Fruit fly (Drosophila melanogaster) whole organism, embryonic: ENCODE results near the gene Txl.

Source experiments
- Adf1 ChIP-seq: fragments of 200-800 bp; sonication (Bioruptor generic); IDR thresholded peaks from 2 replicates; pipeline ENCODE4 v1.3.6; 2022; ENCODE audit warnings: missing biosample characterization, missing genetic modification characterization
- Atf-2 ChIP-seq: fragments of 200-800 bp; sonication (Bioruptor generic); optimal IDR thresholded peaks from 2 replicates; lab custom pipeline; 2016; ENCODE audit warnings: missing biosample characterization, missing genetic modification characterization
- C15 ChIP-seq: fragments of 200-800 bp; sonication (Bioruptor generic); IDR thresholded peaks from 3 replicates; pipeline ENCODE4 v1.3.6; 2022; ENCODE audit warnings: missing biosample characterization, missing genetic modification characterization
- CG10274 ChIP-seq: fragments of 200-800 bp; sonication (Bioruptor generic); optimal IDR thresholded peaks from 3 replicates; lab custom pipeline; 2017; ENCODE audit warnings: missing biosample characterization, mild to moderate bottlenecking, missing genetic modification characterization
- CG11456 ChIP-seq: fragments of 200-800 bp; sonication (Bioruptor generic); IDR thresholded peaks from 3 replicates; pipeline ENCODE4 v1.3.6; 2022; ENCODE audit warnings: missing biosample characterization, missing genetic modification characterization
- CG11723 ChIP-seq: fragments of 200-800 bp; sonication (Bioruptor generic); optimal IDR thresholded peaks from 2 replicates; lab custom pipeline; 2017; ENCODE audit warnings: missing biosample characterization, mild to moderate bottlenecking, missing genetic modification characterization
- CG1233 ChIP-seq: fragments of 200-800 bp; sonication (Bioruptor generic); optimal IDR thresholded peaks from 4 replicates; lab custom pipeline; 2018; ENCODE audit warnings: missing biosample characterization, mild to moderate bottlenecking, missing genetic modification characterization
- CG14050 ChIP-seq: fragments of 200-800 bp; sonication (Bioruptor generic); IDR thresholded peaks from 3 replicates; pipeline ENCODE4 v1.3.6; 2022; ENCODE audit warnings: missing biosample characterization, missing genetic modification characterization
- CG14860 ChIP-seq: fragments of 200-800 bp; sonication (Bioruptor generic); IDR thresholded peaks from 3 replicates; pipeline ENCODE4 v1.3.6; 2022; ENCODE audit warnings: missing biosample characterization, missing genetic modification characterization; ENCODE audit not compliant: partially characterized antibody
- CG18011 ChIP-seq: fragments of 200-800 bp; sonication (Bioruptor generic); optimal IDR thresholded peaks from 2 replicates; lab custom pipeline; 2017; ENCODE audit warnings: missing biosample characterization, missing genetic modification characterization, mild to moderate bottlenecking, moderate library complexity, missing genotype
- CG18599 ChIP-seq: fragments of 200-800 bp; sonication (Bioruptor generic); optimal IDR thresholded peaks from 3 replicates; lab custom pipeline; 2017; ENCODE audit warnings: missing biosample characterization, missing genetic modification characterization, mild to moderate bottlenecking, moderate library complexity, missing genetic modification reagents
- CG2199 ChIP-seq: fragments of 200-800 bp; sonication (Bioruptor generic); IDR thresholded peaks from 3 replicates; pipeline ENCODE4 v1.3.6; 2022; ENCODE audit warnings: missing biosample characterization, missing genetic modification characterization
- CG2712 ChIP-seq: fragments of 200-800 bp; optimal IDR thresholded peaks from 3 replicates; lab custom pipeline; 2019; ENCODE audit warnings: missing biosample characterization, mild to moderate bottlenecking, missing genetic modification characterization, moderate library complexity
- CG2875 ChIP-seq: fragments of 200-800 bp; sonication (Bioruptor generic); optimal IDR thresholded peaks from 2 replicates; lab custom pipeline; 2017; ENCODE audit warnings: missing biosample characterization, mild to moderate bottlenecking, missing genetic modification characterization, missing genetic modification reagents
- CG3838 ChIP-seq: fragments of 200-800 bp; sonication (Bioruptor generic); optimal IDR thresholded peaks from 3 replicates; lab custom pipeline; 2016; ENCODE audit warnings: missing biosample characterization, missing genetic modification characterization
- CG4404 ChIP-seq: fragments of 200-800 bp; sonication (Bioruptor generic); IDR thresholded peaks from 2 replicates; pipeline ENCODE4 v1.3.6; 2022; ENCODE audit warnings: missing biosample characterization, missing genetic modification characterization
- CG4707 ChIP-seq: fragments of 200-800 bp; sonication (Bioruptor generic); optimal IDR thresholded peaks from 2 replicates; lab custom pipeline; 2018; ENCODE audit warnings: missing biosample characterization, mild to moderate bottlenecking, missing genetic modification characterization, moderate library complexity
- CG8089 ChIP-seq: fragments of 200-800 bp; sonication (Bioruptor generic); optimal IDR thresholded peaks from 3 replicates; lab custom pipeline; 2016; ENCODE audit warnings: missing biosample characterization, missing genetic modification characterization
- CG8765 ChIP-seq: fragments of 200-800 bp; sonication (Bioruptor generic); IDR thresholded peaks from 2 replicates; pipeline ENCODE4 v1.3.6; 2022; ENCODE audit warnings: missing biosample characterization, missing genetic modification characterization
- CTCF ChIP-seq: fragments of 200-800 bp; sonication (Bioruptor generic); optimal IDR thresholded peaks from 2 replicates; lab custom pipeline; 2017; ENCODE audit warnings: missing biosample characterization, mild to moderate bottlenecking, missing genetic modification characterization, moderate library complexity
- D19A ChIP-seq: fragments of 200-800 bp; optimal IDR thresholded peaks from 3 replicates; lab custom pipeline; 2019; ENCODE audit warnings: missing biosample characterization, mild to moderate bottlenecking, missing genetic modification characterization, moderate library complexity
- Deaf1 ChIP-seq: fragments of 200-800 bp; optimal IDR thresholded peaks from 3 replicates; lab custom pipeline; 2019; ENCODE audit warnings: missing biosample characterization, mild to moderate bottlenecking, missing genetic modification characterization, moderate library complexity
- Dek ChIP-seq: fragments of 200-800 bp; sonication (Bioruptor generic); optimal IDR thresholded peaks from 3 replicates; lab custom pipeline; 2019; ENCODE audit warnings: missing biosample characterization, mild to moderate bottlenecking, missing genetic modification characterization, moderate library complexity
- Dip3 ChIP-seq: fragments of 200-800 bp; sonication (Bioruptor generic); optimal IDR thresholded peaks from 3 replicates; lab custom pipeline; 2016; ENCODE audit warnings: missing biosample characterization, missing genetic modification characterization
- Doc3 ChIP-seq: fragments of 200-800 bp; sonication (Bioruptor generic); IDR thresholded peaks from 3 replicates; pipeline ENCODE4 v1.3.6; 2022; ENCODE audit warnings: missing biosample characterization, missing genetic modification characterization; ENCODE audit not compliant: partially characterized antibody
- E2f2 ChIP-seq: fragments of 200-800 bp; sonication (Bioruptor generic); IDR thresholded peaks from 2 replicates; pipeline ENCODE4 v1.3.6; 2022; ENCODE audit warnings: missing biosample characterization, missing genetic modification characterization
- Fer1 ChIP-seq: fragments of 200-800 bp; sonication (Bioruptor generic); optimal IDR thresholded peaks from 2 replicates; lab custom pipeline; 2017; ENCODE audit warnings: missing biosample characterization, mild to moderate bottlenecking, missing genetic modification characterization
- HLH54F ChIP-seq: fragments of 200-800 bp; sonication (Bioruptor generic); optimal IDR thresholded peaks from 3 replicates; lab custom pipeline; 2016; ENCODE audit warnings: missing biosample characterization, missing genetic modification characterization
- Hr78 ChIP-seq, 2 experiments: fragments of 200-800 bp in 1 of 2; fragments of >200 bp in 1 of 2; sonication (Bioruptor generic) in 1 of 2; optimal IDR thresholded peaks; 2 replicates each; lab custom pipeline; 2017 to 2019; ENCODE audit warnings: missing biosample characterization in 2 of 2, missing genetic modification characterization in 2 of 2, mild to moderate bottlenecking in 1 of 2, moderate library complexity in 1 of 2
- Mrtf ChIP-seq: fragments of 200-800 bp; sonication (Bioruptor generic); IDR thresholded peaks from 3 replicates; pipeline ENCODE4 v1.3.6; 2022; ENCODE audit warnings: missing biosample characterization, missing genetic modification characterization
- NK7.1 ChIP-seq: fragments of 200-800 bp; sonication (Bioruptor generic); optimal IDR thresholded peaks from 3 replicates; lab custom pipeline; 2016; ENCODE audit warnings: missing biosample characterization, missing genetic modification characterization
- Nf-YC ChIP-seq: fragments of 200-800 bp; optimal IDR thresholded peaks from 3 replicates; lab custom pipeline; 2019; ENCODE audit warnings: missing biosample characterization, mild to moderate bottlenecking, missing genetic modification characterization, moderate library complexity
- Ravus ChIP-seq: fragments of 200-800 bp; sonication (Bioruptor generic); IDR thresholded peaks from 2 replicates; pipeline ENCODE4 v1.3.6; 2022; ENCODE audit warnings: missing biosample characterization, missing genetic modification characterization
- Taf1 ChIP-seq: fragments of 200-800 bp; sonication (Bioruptor generic); IDR thresholded peaks from 2 replicates; pipeline ENCODE4 v1.3.6; 2022; ENCODE audit warnings: missing biosample characterization, missing genetic modification characterization
- bcd ChIP-seq: fragments of 200-800 bp; sonication (Bioruptor generic); optimal IDR thresholded peaks from 2 replicates; lab custom pipeline; 2017; ENCODE audit warnings: missing biosample characterization, mild to moderate bottlenecking, missing genetic modification characterization
- chn ChIP-seq: fragments of 200-800 bp; sonication (Bioruptor generic); optimal IDR thresholded peaks from 2 replicates; lab custom pipeline; 2016; ENCODE audit warnings: missing biosample characterization, missing genetic modification characterization
- danr ChIP-seq: fragments of 200-800 bp; sonication (Bioruptor generic); IDR thresholded peaks from 2 replicates; pipeline ENCODE4 v1.3.6; 2022; ENCODE audit warnings: missing biosample characterization, missing genetic modification characterization
- fu2 ChIP-seq: fragments of 200-800 bp; sonication (Bioruptor generic); optimal IDR thresholded peaks from 2 replicates; lab custom pipeline; 2016; ENCODE audit warnings: missing biosample characterization, missing genetic modification characterization
- insv ChIP-seq, 2 experiments: fragments of 200-800 bp; sonication (Bioruptor generic); optimal IDR thresholded peaks; 3 replicates each; lab custom pipeline; 2016 to 2018; ENCODE audit warnings: missing biosample characterization in 2 of 2, missing genetic modification characterization in 2 of 2
- jing ChIP-seq: fragments of 200-800 bp; sonication (Bioruptor generic); optimal IDR thresholded peaks from 2 replicates; lab custom pipeline; 2018; ENCODE audit warnings: missing biosample characterization, mild to moderate bottlenecking, missing genetic modification characterization
- klu ChIP-seq: fragments of 200-800 bp; sonication (Bioruptor generic); IDR thresholded peaks from 2 replicates; pipeline ENCODE4 v1.3.6; 2022; ENCODE audit warnings: missing biosample characterization, missing genetic modification characterization
- luna ChIP-seq: fragments of 200-800 bp; sonication (Bioruptor generic); optimal IDR thresholded peaks from 2 replicates; lab custom pipeline; 2016; ENCODE audit warnings: missing biosample characterization, missing genetic modification characterization
- nerfin-1 ChIP-seq: fragments of 200-800 bp; sonication (Bioruptor generic); optimal IDR thresholded peaks from 3 replicates; lab custom pipeline; 2019; ENCODE audit warnings: missing biosample characterization, mild to moderate bottlenecking, missing genetic modification characterization, moderate library complexity
- peb ChIP-seq: fragments of 200-800 bp; sonication (Bioruptor generic); IDR thresholded peaks from 2 replicates; pipeline ENCODE4 v1.3.6; 2022; ENCODE audit warnings: missing biosample characterization, missing genetic modification characterization
- phol ChIP-seq: fragments of 200-800 bp; sonication (Bioruptor generic); optimal IDR thresholded peaks from 3 replicates; lab custom pipeline; 2018; ENCODE audit warnings: missing biosample characterization, mild to moderate bottlenecking, missing genetic modification characterization, moderate library complexity
- rib ChIP-seq: fragments of 200-800 bp; sonication (Bioruptor generic); IDR thresholded peaks from 2 replicates; pipeline ENCODE4 v1.3.6; 2022; ENCODE audit warnings: missing biosample characterization, missing genetic modification characterization
- row ChIP-seq: fragments of 200-800 bp; sonication (Bioruptor generic); IDR thresholded peaks from 3 replicates; pipeline ENCODE4 v1.3.6; 2022; ENCODE audit warnings: missing biosample characterization, missing genetic modification characterization
- run ChIP-seq: fragments of 200-800 bp; sonication (Bioruptor generic); optimal IDR thresholded peaks from 3 replicates; lab custom pipeline; 2018; ENCODE audit warnings: missing biosample characterization, mild to moderate bottlenecking, missing genetic modification characterization
- sd ChIP-seq: fragments of 200-800 bp; sonication (Bioruptor generic); optimal IDR thresholded peaks from 3 replicates; lab custom pipeline; 2018; ENCODE audit warnings: missing biosample characterization, mild to moderate bottlenecking, missing genetic modification characterization, moderate library complexity
- sob ChIP-seq: fragments of 200-800 bp; sonication (Bioruptor generic); IDR thresholded peaks from 2 replicates; pipeline ENCODE4 v1.3.6; 2022; ENCODE audit warnings: missing biosample characterization, missing genetic modification characterization
- yki ChIP-seq: fragments of >200 bp; optimal IDR thresholded peaks from 3 replicates; lab custom pipeline; 2018

The Txl gene

dm6 chr3L:5770817-5771425, 5.3 kb downstream of the Txl start (continued):
- TF ChIP-seq nerfin-1 (peak; percentile 85), fu2 (GFP tag; lab: Kevin White, UChicago) (peak; percentile 86), luna (GFP tag; lab: Kevin White, UChicago) (peak; percentile 80), CG18011 (GFP tag; lab: Kevin White, UChicago) (peak; percentile 73), Taf1 (peak; percentile 41; the same call in 1 of the 2 replicates), rib (GFP tag; lab: Robert Waterston, UW) (no peak), insv (GFP tag; optimal IDR thresholded peaks at IDR 0.05; lab: Kevin White, UChicago) (peak in 1 of 2 experiments; percentile 75), Mrtf (peak; percentile 43; the same call in 1 of the 3 replicates), Fer1 (GFP tag; lab: Kevin White, UChicago) (peak; percentile 91), NK7.1 (GFP tag; lab: Kevin White, UChicago) (peak; percentile 65), D19A (no peak), Dip3 (peak; percentile 84), sd (tag; lab: Kevin White, UChicago) (peak; percentile 63), CG10274 (GFP tag; lab: Kevin White, UChicago) (peak; percentile 64), yki (lab: Kevin White, UChicago) (no peak), jing (GFP tag; lab: Kevin White, UChicago) (peak; percentile 38), CG14860 (GFP tag; lab: Robert Waterston, UW) (no peak), chn (GFP tag; lab: Kevin White, UChicago) (peak; percentile 81), CG4707 (GFP tag; lab: Kevin White, UChicago) (peak; percentile 49), Dek (peak; percentile 78), CG11456 (GFP tag; lab: Robert Waterston, UW) (peak; percentile 39; the same call in 1 of the 3 replicates), C15 (GFP tag; lab: Robert Waterston, UW) (no peak), CG8089 (peak; percentile 82), Deaf1 (tag; lab: Kevin White, UChicago) (peak; percentile 59), klu (GFP tag; lab: Robert Waterston, UW) (peak; percentile 69), Doc3 (GFP tag; lab: Robert Waterston, UW) (no peak), sob (peak; percentile 71), Ravus (GFP tag; lab: Robert Waterston, UW) (peak; percentile 20; the same call in 1 of the 2 replicates), CG8765 (GFP tag; lab: Robert Waterston, UW) (no peak), danr (GFP tag; lab: Robert Waterston, UW) (peak; percentile 27; the same call in 1 of the 2 replicates), E2f2 (GFP tag; lab: Robert Waterston, UW) (peak; percentile 41; the same call in 1 of the 2 replicates), CTCF (peak; percentile 26), CG3838 (GFP tag; lab: Kevin White, UChicago) (no peak), row (GFP tag; lab: Robert Waterston, UW) (peak; percentile 96), CG1233 (GFP tag; lab: Kevin White, UChicago) (peak; percentile 87), CG2199 (GFP tag; lab: Robert Waterston, UW) (0 out of 3 replicates have a peak, but pooled peaks have one; percentile 23), Atf-2 (GFP tag; lab: Kevin White, UChicago) (peak; percentile 85), peb (GFP tag; lab: Robert Waterston, UW) (peak; percentile 48; the same call in 1 of the 2 replicates), CG4404 (GFP tag; lab: Robert Waterston, UW) (peak; percentile 27; the same call in 1 of the 2 replicates), Adf1 (GFP tag; lab: Robert Waterston, UW) (peak; percentile 77), Nf-YC (tag; lab: Kevin White, UChicago) (peak; percentile 93), CG18599 (no peak), HLH54F (peak; percentile 86), bcd (GFP tag; lab: Kevin White, UChicago) (no peak), run (peak; percentile 53), CG14050 (GFP tag; lab: Robert Waterston, UW) (peak; percentile 50), phol (peak; percentile 87), CG2712 (peak; percentile 87), CG2875 (peak; percentile 45), CG11723 (GFP tag; lab: Kevin White, UChicago) (no peak), Hr78 (GFP tag; optimal IDR thresholded peaks at IDR 0.05; lab: Kevin White, UChicago) (peak in 1 of 2 experiments; percentile 48)
